Worm (Caenorhabditis elegans) whole organism, early embryonic: ENCODE results near the gene F02D10.3.

ENCODE experiments used
- ama-1 ChIP-seq: fragments of 150-350 bp; optimal IDR thresholded peaks from 2 replicates; lab custom pipeline; 2014
- hnd-1 ChIP-seq: sonication (generic microtip); optimal IDR thresholded peaks from 2 replicates; lab custom pipeline; 2016; ENCODE audit warnings: missing genetic modification characterization, missing compliant biosample characterization
- sea-1 ChIP-seq: fragments of 200-800 bp; sonication (Bioruptor generic); conservative IDR thresholded peaks from 2 replicates; pipeline ENCODE4 v1.3.6; 2022; ENCODE audit warnings: missing genetic modification characterization, missing compliant biosample characterization

DNA sequence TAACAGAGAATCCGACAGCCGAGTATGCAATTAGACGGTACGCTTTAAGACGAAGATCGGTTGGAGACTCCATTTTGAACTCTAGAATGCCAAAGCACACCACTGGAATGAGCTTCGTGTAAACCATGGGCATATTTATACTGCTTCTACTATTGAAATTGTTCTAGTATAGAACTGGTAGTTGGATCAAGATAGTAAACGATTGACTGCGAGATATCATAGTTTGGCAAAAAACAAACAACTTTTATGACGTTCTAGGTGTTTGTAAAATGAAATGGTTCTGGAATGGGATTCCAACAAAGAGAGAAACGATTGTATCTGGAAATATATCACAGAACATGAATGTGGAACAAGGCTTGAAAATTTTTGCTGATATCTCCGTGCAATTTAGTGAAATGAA is 48.6 kb upstream of the F02D10.3 start, which contains the start of gene col-185:
- TF ChIP-seq ama-1 (lab: Kevin White, UChicago): no peak
- TF ChIP-seq sea-1 (GFP tag; lab: Robert Waterston, UW): no peak
- TF ChIP-seq hnd-1 (tag; lab: Kevin White, UChicago): no peak
